Worm (Caenorhabditis elegans) whole organism, L4/young adult: Measurements from ENCODE around the gene ilys-4.

Experiments used
- W03F9.2 ChIP-seq: fragments of 150-350 bp; optimal IDR thresholded peaks from 2 replicates; lab custom pipeline; 2014; ENCODE audit warnings: missing biosample characterization, missing genetic modification characterization
- him-1 ChIP-seq: sonication (generic microtip); optimal IDR thresholded peaks from 2 replicates; lab custom pipeline; 2016; ENCODE audit warnings: missing genotype, missing genetic modification reagents, missing genetic modification characterization, missing compliant biosample characterization

DNA sequence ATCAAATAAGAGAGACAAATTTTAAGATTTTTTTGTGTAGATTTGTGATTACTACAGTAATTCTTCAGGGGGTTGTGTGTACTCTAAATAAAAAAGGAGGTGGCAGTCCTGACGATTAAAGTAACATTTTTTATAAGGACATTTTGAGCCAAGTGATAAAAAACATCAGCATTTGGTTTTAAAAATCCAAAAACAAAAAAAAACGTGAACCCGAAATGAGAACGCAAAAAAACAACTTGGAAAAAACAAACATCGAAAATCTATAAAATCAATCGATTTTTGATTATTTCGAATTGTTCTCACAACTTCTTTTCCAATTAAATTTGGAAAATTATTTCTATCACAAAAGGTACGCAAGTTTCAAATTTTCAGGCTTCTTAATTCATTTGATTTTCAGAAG, 26.9 kb downstream of the ilys-4 start, which contains the start of gene T06C10.3:
- TF ChIP-seq him-1 (tag; lab: Kevin White, UChicago) (no peak), W03F9.2 (tag; lab: Kevin White, UChicago) (no peak)
